Worm (Caenorhabditis elegans): ENCODE results near the gene srj-44.

The srj-44 gene

ce11 chrV:2836501-2836900, 9.2 kb downstream of the srj-44 start, which contains the start of gene srj-45:
Gene srj-45 (minus strand): TSS chrV:2836601.
- TF ChIP-seq F39B2.1 (GFP tag; IDR thresholded peaks at IDR 0.05), result no peak
- no peak for TF ChIP-seq zfh-2 (GFP tag; conservative IDR thresholded peaks at IDR 0.05)
- no peak for TF ChIP-seq him-1 (tag; optimal IDR thresholded peaks at IDR 0.05)
- no peak for TF ChIP-seq lir-1 (GFP tag; conservative IDR thresholded peaks at IDR 0.05)

- TF ChIP-seq F52B5.7 (tag; optimal IDR thresholded peaks at IDR 0.05) (no peak), nhr-179 (tag; optimal IDR thresholded peaks at IDR 0.05) (no peak), ztf-28 (GFP tag; IDR thresholded peaks at IDR 0.05) (no peak)
Measured at ce11 chrV:2832666-2833065, 13.0 kb downstream of the srj-44 start, which contains the start of gene srj-50. Gene srj-50 (plus strand): TSS chrV:2832966.

DNA sequence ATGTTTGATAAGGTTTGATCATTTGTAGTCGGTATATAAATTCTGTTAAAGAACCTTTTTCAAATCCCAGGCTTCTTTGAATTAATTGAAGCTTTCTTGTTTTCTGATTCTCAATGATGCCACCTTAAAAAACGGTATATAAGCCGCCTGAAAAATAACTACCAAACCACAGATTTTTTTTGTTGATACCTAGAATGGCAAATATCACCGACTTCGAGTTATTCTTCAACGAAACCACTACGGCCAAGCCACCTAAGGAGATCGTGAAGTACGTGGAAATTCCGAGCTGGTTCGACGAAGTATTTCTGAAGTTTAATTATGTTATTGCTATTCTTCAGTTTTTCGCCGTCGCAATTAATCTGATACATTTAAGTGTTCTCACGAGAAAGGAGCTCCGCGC, 14.9 kb downstream of the srj-44 start, which contains the start of gene srw-2:
Gene srw-2, plus strand, starts transcription at position 62 of the 400 bp plus-strand sequence.
- TF ChIP-seq Y95B8A.8 (GFP tag; IDR thresholded peaks at IDR 0.05) (no peak), hrde-1 (tag; optimal IDR thresholded peaks at IDR 0.05; ENCODE audit: borderline replicate concordance) (no peak), D2030.7 (GFP tag; IDR thresholded peaks at IDR 0.05) (no peak), egl-18 (GFP tag; IDR thresholded peaks at IDR 0.05) (no peak), ceh-40 (GFP tag; IDR thresholded peaks at IDR 0.05) (no peak), snpc-3.4 (tag; optimal IDR thresholded peaks at IDR 0.05) (no peak), ztf-22 (GFP tag; optimal IDR thresholded peaks at IDR 0.05) (no peak), ccch-3 (GFP tag; optimal IDR thresholded peaks at IDR 0.05) (no peak), nhr-90 (tag; optimal IDR thresholded peaks at IDR 0.05) (no peak), T07F8.4 (tag; optimal IDR thresholded peaks at IDR 0.05) (no peak), ztf-6 (GFP tag; IDR thresholded peaks at IDR 0.05) (no peak), atf-7 (tag; optimal IDR thresholded peaks at IDR 0.05) (no peak), F37B4.10 (GFP tag; IDR thresholded peaks at IDR 0.05) (no peak), lin-35 (GFP tag; optimal IDR thresholded peaks at IDR 0.05) (no peak), Y56A3A.18 (GFP tag; IDR thresholded peaks at IDR 0.05) (no peak), ceh-27 (GFP tag; optimal IDR thresholded peaks at IDR 0.05) (no peak), ztf-25 (GFP tag; IDR thresholded peaks at IDR 0.05) (no peak), lin-26 (GFP tag; IDR thresholded peaks at IDR 0.05) (no peak), madf-10 (tag; optimal IDR thresholded peaks at IDR 0.05) (no peak), B0336.3 (GFP tag; IDR thresholded peaks at IDR 0.05) (no peak)

- TF ChIP-seq attf-3 (GFP tag; conservative IDR thresholded peaks at IDR 0.05) (no peak), B0035.1 (tag; optimal IDR thresholded peaks at IDR 0.05) (no peak), ztf-25 (GFP tag; IDR thresholded peaks at IDR 0.05) (no peak), hmg-1.2 (GFP tag; IDR thresholded peaks at IDR 0.05) (peak; percentile 98)
Measured at ce11 chrV:2826815-2827214, 18.9 kb downstream of the srj-44 start, which contains the start of gene T03D3.5. Gene T03D3.5 (minus strand): TSS chrV:2826835.

- TF ChIP-seq egrh-3 (GFP tag; IDR thresholded peaks at IDR 0.05), result no peak
- TF ChIP-seq B0261.1 (tag; optimal IDR thresholded peaks at IDR 0.05), result no peak
- TF ChIP-seq attf-5 (GFP tag; optimal IDR thresholded peaks at IDR 0.05), result no peak
- no peak for TF ChIP-seq cebp-2 (GFP tag; IDR thresholded peaks at IDR 0.05)
- TF ChIP-seq B0336.3 (GFP tag; IDR thresholded peaks at IDR 0.05), result no peak
- no peak for TF ChIP-seq tlf-1 (GFP tag; optimal IDR thresholded peaks at IDR 0.05)
Measured at ce11 chrV:2825978-2826377, 19.7 kb downstream of the srj-44 start.
